Worm (Caenorhabditis elegans) whole organism, early embryonic: ENCODE measurements around the gene F09E5.11.
A peak's percentile ranks its signal among the peaks of the same experiment; 100 is the strongest.

Experiments used
- B0310.2 ChIP-seq: sonication (generic microtip); optimal IDR thresholded peaks from 2 replicates; lab custom pipeline; 2016; ENCODE audit warnings: mild to moderate bottlenecking, missing genetic modification characterization, missing compliant biosample characterization
- F13C5.2 ChIP-seq: sonication (generic microtip); optimal IDR thresholded peaks from 2 replicates; lab custom pipeline; 2017; ENCODE audit warnings: mild to moderate bottlenecking, missing genetic modification characterization, inconsistent platforms, missing compliant biosample characterization
- aly-1 ChIP-seq: sonication (generic microtip); optimal IDR thresholded peaks from 2 replicates; lab custom pipeline; 2016; ENCODE audit warnings: missing genetic modification characterization, missing compliant biosample characterization
- ama-1 ChIP-seq: fragments of 150-350 bp; optimal IDR thresholded peaks from 2 replicates; lab custom pipeline; 2014
- ceh-13 ChIP-seq: fragments of 200-800 bp; sonication (Bioruptor generic); optimal IDR thresholded peaks from 2 replicates; lab custom pipeline; 2018; ENCODE audit warnings: mild to moderate bottlenecking, missing genetic modification characterization, missing compliant biosample characterization
- ceh-36 ChIP-seq: sonication (generic microtip); optimal IDR thresholded peaks from 2 replicates; lab custom pipeline; 2016; ENCODE audit warnings: missing genetic modification characterization, inconsistent platforms, missing compliant biosample characterization
- ets-7 ChIP-seq: sonication (generic microtip); optimal IDR thresholded peaks from 2 replicates; lab custom pipeline; 2016; ENCODE audit warnings: missing genotype, missing genetic modification characterization, missing compliant biosample characterization
- flt-1 ChIP-seq: fragments of 200-800 bp; sonication (Bioruptor generic); IDR thresholded peaks from 2 replicates; pipeline ENCODE4 v1.3.6; 2022; ENCODE audit warnings: missing genetic modification characterization, missing compliant biosample characterization
- hmbx-1 ChIP-seq: sonication (generic microtip); optimal IDR thresholded peaks from 2 replicates; lab custom pipeline; 2016; ENCODE audit warnings: mild to moderate bottlenecking, missing genetic modification characterization, missing compliant biosample characterization
- hmg-4 ChIP-seq: fragments of 200-800 bp; sonication (Bioruptor generic); optimal IDR thresholded peaks from 2 replicates; lab custom pipeline; 2018; ENCODE audit warnings: mild to moderate bottlenecking, missing genetic modification characterization, missing compliant biosample characterization
- hnd-1 ChIP-seq: sonication (generic microtip); optimal IDR thresholded peaks from 2 replicates; lab custom pipeline; 2016; ENCODE audit warnings: missing genetic modification characterization, missing compliant biosample characterization
- pes-1 ChIP-seq: fragments of 200-800 bp; sonication (Bioruptor generic); IDR thresholded peaks from 2 replicates; pipeline ENCODE4 v1.3.6; 2022; ENCODE audit warnings: missing genetic modification reagents, missing genetic modification characterization, missing compliant biosample characterization
- scrt-1 ChIP-seq: fragments of 200-800 bp; sonication (Bioruptor generic); IDR thresholded peaks from 2 replicates; pipeline ENCODE4 v1.3.6; 2022; ENCODE audit warnings: missing genetic modification characterization, missing compliant biosample characterization
- sea-1 ChIP-seq: fragments of 200-800 bp; sonication (Bioruptor generic); conservative IDR thresholded peaks from 2 replicates; pipeline ENCODE4 v1.3.6; 2022; ENCODE audit warnings: missing genetic modification characterization, missing compliant biosample characterization
- tbx-11 ChIP-seq: fragments of 200-800 bp; sonication (Bioruptor generic); IDR thresholded peaks from 2 replicates; pipeline ENCODE4 v1.3.6; 2022; ENCODE audit warnings: missing genetic modification characterization, missing compliant biosample characterization
- tbx-37 ChIP-seq: fragments of 200-800 bp; sonication (Bioruptor generic); conservative IDR thresholded peaks from 2 replicates; pipeline ENCODE4 v1.3.6; 2022; ENCODE audit warnings: missing genetic modification reagents, missing genetic modification characterization, missing compliant biosample characterization
- tra-4 ChIP-seq: sonication (generic microtip); optimal IDR thresholded peaks from 2 replicates; lab custom pipeline; 2017; ENCODE audit warnings: missing genetic modification characterization, missing compliant biosample characterization

F09E5.11 gene

ce11 chrII:5333729-5334255 lies 24.2 kb downstream of the F09E5.11 start:
- TF ChIP-seq tbx-11 (GFP tag; lab: Robert Waterston, UW) (no peak), F13C5.2 (tag; lab: Kevin White, UChicago) (no peak), scrt-1 (GFP tag; lab: Robert Waterston, UW) (no peak), hnd-1 (tag; lab: Kevin White, UChicago) (no peak), aly-1 (no peak), tbx-37 (GFP tag; lab: Robert Waterston, UW) (no peak), hmbx-1 (no peak), hmg-4 (GFP tag; lab: Kevin White, UChicago) (no peak), ceh-36 (tag; lab: Kevin White, UChicago) (no peak), ets-7 (tag; lab: Kevin White, UChicago) (no peak), sea-1 (no peak)

ce11 chrII:5332345-5333124 lies 25.5 kb downstream of the F09E5.11 start:
- TF ChIP-seq F13C5.2 (tag; lab: Kevin White, UChicago): no peak

- TF ChIP-seq hmg-4 (GFP tag; lab: Kevin White, UChicago) (no peak), aly-1 (no peak), ceh-36 (tag; lab: Kevin White, UChicago) (no peak), ama-1 (lab: Kevin White, UChicago) (no peak), pes-1 (GFP tag; lab: Robert Waterston, UW) (no peak), ceh-13 (no peak), hmbx-1 (no peak), ets-7 (tag; lab: Kevin White, UChicago) (no peak)
Measured at ce11 chrII:5331677-5332303, 26.2 kb downstream of the F09E5.11 start.

- TF ChIP-seq sea-1 (no peak), hmbx-1 (no peak), hnd-1 (tag; lab: Kevin White, UChicago) (no peak), F13C5.2 (tag; lab: Kevin White, UChicago) (peak; percentile 12), scrt-1 (GFP tag; lab: Robert Waterston, UW) (no peak), flt-1 (GFP tag; lab: Robert Waterston, UW) (no peak)
Measured at ce11 chrII:5330206-5330686, 27.7 kb downstream of the F09E5.11 start.

ce11 chrII:5328912-5329311 lies 29.1 kb downstream of the F09E5.11 start:
- TF ChIP-seq ama-1 (lab: Kevin White, UChicago) (no peak), B0310.2 (tag; lab: Kevin White, UChicago) (no peak), flt-1 (GFP tag; lab: Robert Waterston, UW) (no peak), scrt-1 (GFP tag; lab: Robert Waterston, UW) (no peak), ceh-36 (tag; lab: Kevin White, UChicago) (no peak)

ce11 chrII:5326891-5327290 lies 31.1 kb downstream of the F09E5.11 start:
- no peak for TF ChIP-seq pes-1 (GFP tag; lab: Robert Waterston, UW)
- no peak for TF ChIP-seq scrt-1 (GFP tag; lab: Robert Waterston, UW)
- no peak for TF ChIP-seq sea-1
- TF ChIP-seq hmg-4 (GFP tag; lab: Kevin White, UChicago): no peak
- TF ChIP-seq ama-1 (lab: Kevin White, UChicago): no peak
- no peak for TF ChIP-seq B0310.2 (tag; lab: Kevin White, UChicago)
- no peak for TF ChIP-seq ceh-13

- TF ChIP-seq flt-1 (GFP tag; lab: Robert Waterston, UW): no peak
- TF ChIP-seq B0310.2 (tag; lab: Kevin White, UChicago): no peak
Measured at ce11 chrII:5326024-5326627, 31.9 kb downstream of the F09E5.11 start.

ce11 chrII:5324653-5325052 lies 33.3 kb downstream of the F09E5.11 start:
- no peak for TF ChIP-seq ama-1 (lab: Kevin White, UChicago)
- no peak for TF ChIP-seq tbx-37 (GFP tag; lab: Robert Waterston, UW)
- no peak for TF ChIP-seq sea-1

ce11 chrII:5323773-5324172 lies 34.2 kb downstream of the F09E5.11 start:
- TF ChIP-seq tra-4 (tag; lab: Kevin White, UChicago) (no peak), ceh-13 (no peak), B0310.2 (tag; lab: Kevin White, UChicago) (no peak), pes-1 (GFP tag; lab: Robert Waterston, UW) (no peak), ceh-36 (tag; lab: Kevin White, UChicago) (no peak), ama-1 (lab: Kevin White, UChicago) (no peak), hmg-4 (GFP tag; lab: Kevin White, UChicago) (no peak), tbx-37 (GFP tag; lab: Robert Waterston, UW) (no peak), tbx-11 (GFP tag; lab: Robert Waterston, UW) (no peak), hnd-1 (tag; lab: Kevin White, UChicago) (no peak), hmbx-1 (no peak), F13C5.2 (tag; lab: Kevin White, UChicago) (no peak), ets-7 (tag; lab: Kevin White, UChicago) (no peak), sea-1 (no peak), aly-1 (no peak), scrt-1 (GFP tag; lab: Robert Waterston, UW) (no peak), flt-1 (GFP tag; lab: Robert Waterston, UW) (no peak)
